Fruit fly (Drosophila melanogaster) whole organism, embryonic: ENCODE data around the gene Gld2.

Source experiments
- CG16779 ChIP-seq: fragments of 200-800 bp; sonication (Bioruptor generic); IDR thresholded peaks from 2 replicates; pipeline ENCODE4 v1.3.6; 2022; ENCODE audit warnings: missing biosample characterization, missing genetic modification characterization
- CG9215 ChIP-seq: fragments of 200-800 bp; sonication (Bioruptor generic); IDR thresholded peaks from 2 replicates; pipeline ENCODE4 v1.3.6; 2022; ENCODE audit warnings: missing biosample characterization, missing genetic modification characterization
- D ChIP-seq, 2 experiments: fragments of 200-800 bp in 1 of 2; fragments of >200 bp in 1 of 2; sonication (Bioruptor generic) in 1 of 2; optimal IDR thresholded peaks; 2 replicates in 1 of 2; 3 replicates in 1 of 2; lab custom pipeline; 2017; ENCODE audit warnings: mild to moderate bottlenecking in 1 of 2, missing biosample characterization in 1 of 2, missing genetic modification characterization in 1 of 2, missing genetic modification reagents in 1 of 2
- Dbx ChIP-seq: fragments of 200-800 bp; sonication (Bioruptor generic); IDR thresholded peaks from 3 replicates; pipeline ENCODE4 v1.3.6; 2022; ENCODE audit warnings: missing biosample characterization, missing genetic modification characterization
- Nf-YC ChIP-seq: fragments of 200-800 bp; optimal IDR thresholded peaks from 3 replicates; lab custom pipeline; 2019; ENCODE audit warnings: missing biosample characterization, mild to moderate bottlenecking, missing genetic modification characterization, moderate library complexity
- Rx ChIP-seq: fragments of 200-800 bp; sonication (Bioruptor generic); IDR thresholded peaks from 2 replicates; pipeline ENCODE4 v1.3.6; 2022; ENCODE audit warnings: missing biosample characterization, missing genetic modification characterization
- Sin3A ChIP-seq: fragments of >200 bp; optimal IDR thresholded peaks from 2 replicates; lab custom pipeline; 2018
- gsb ChIP-seq: fragments of 200-800 bp; sonication (Bioruptor generic); IDR thresholded peaks from 2 replicates; pipeline ENCODE4 v1.3.6; 2022; ENCODE audit warnings: missing biosample characterization, missing genetic modification characterization

dm6 chr3R:22223377-22223776 is 11.8 kb downstream of the Gld2 start:
- no peak for TF ChIP-seq Dbx (GFP tag; lab: Robert Waterston, UW)
- TF ChIP-seq Nf-YC (tag; lab: Kevin White, UChicago), result no peak
- no peak for TF ChIP-seq D (optimal IDR thresholded peaks at IDR 0.05; lab: Kevin White, UChicago)
- TF ChIP-seq D (GFP tag; optimal IDR thresholded peaks at IDR 0.05; lab: Kevin White, UChicago), result no peak
- no peak for TF ChIP-seq CG9215 (GFP tag; lab: Robert Waterston, UW)
- TF ChIP-seq gsb (GFP tag; lab: Robert Waterston, UW), result no peak
- no peak for TF ChIP-seq CG16779 (GFP tag; lab: Robert Waterston, UW)
- no peak for TF ChIP-seq Rx (GFP tag; lab: Robert Waterston, UW)
- no peak for TF ChIP-seq Sin3A
